In genomic region chr3R:6723537-6724171, dm6 we compare ENCODE assay signal across 3 fruit fly cellular contexts.
TF ChIP-seq lines count a peak whose summit lies in the region.

No protein-coding gene starts in this region.

- TF ChIP-seq CTCF in whole organism, embryonic (GFP tag; optimal IDR thresholded peaks at IDR 0.05; lab: Kevin White, UChicago): no peak

TF ChIP-seq in whole organism, embryonic, 481 proteins besides CTCF, POLR2A, EP300 and RAD21 (continues in another document):
- no peak for TF ChIP-seq Gug (GFP tag; IDR thresholded peaks at IDR 0.05; lab: Robert Waterston, UW)
- TF ChIP-seq CG6254 (GFP tag; optimal IDR thresholded peaks at IDR 0.05; lab: Kevin White, UChicago): peak; percentile 27
- TF ChIP-seq Hmr (GFP tag; optimal IDR thresholded peaks at IDR 0.05; lab: Kevin White, UChicago): no peak
- no peak for TF ChIP-seq tap (tag; optimal IDR thresholded peaks at IDR 0.05; lab: Kevin White, UChicago)
- no peak for TF ChIP-seq CG3163 (GFP tag; optimal IDR thresholded peaks at IDR 0.05; lab: Kevin White, UChicago)
- no peak for TF ChIP-seq Dip3 (GFP tag; optimal IDR thresholded peaks at IDR 0.05; lab: Kevin White, UChicago)
- TF ChIP-seq CG10565 (GFP tag; optimal IDR thresholded peaks at IDR 0.05; lab: Kevin White, UChicago): no peak
- no peak for TF ChIP-seq insv (GFP tag; optimal IDR thresholded peaks at IDR 0.05; lab: Kevin White, UChicago)
- TF ChIP-seq sens (GFP tag; lab: Kevin White, UChicago): peak; percentile 94
- peak; percentile 40 for TF ChIP-seq CG15479 (GFP tag; optimal IDR thresholded peaks at IDR 0.05; lab: Kevin White, UChicago)
- no peak for TF ChIP-seq Usf (GFP tag; optimal IDR thresholded peaks at IDR 0.05; lab: Kevin White, UChicago)
- TF ChIP-seq gfzf (GFP tag; optimal IDR thresholded peaks at IDR 0.05; lab: Kevin White, UChicago): no peak
- TF ChIP-seq gcm (GFP tag; optimal IDR thresholded peaks at IDR 0.05; lab: Kevin White, UChicago): no peak
- TF ChIP-seq Awh (GFP tag; IDR thresholded peaks at IDR 0.05; lab: Robert Waterston, UW): no peak
- no peak for TF ChIP-seq so (GFP tag; IDR thresholded peaks at IDR 0.05; lab: Robert Waterston, UW)
- TF ChIP-seq nmo (GFP tag; optimal IDR thresholded peaks at IDR 0.05; lab: Kevin White, UChicago): peak; percentile 63
- no peak for TF ChIP-seq CG17912 (GFP tag; optimal IDR thresholded peaks at IDR 0.05; lab: Kevin White, UChicago)
- peak; percentile 23 for TF ChIP-seq ATbp (GFP tag; optimal IDR thresholded peaks at IDR 0.05; lab: Kevin White, UChicago)
- TF ChIP-seq toy (GFP tag; IDR thresholded peaks at IDR 0.05; lab: Robert Waterston, UW): no peak
- peak; percentile 17 for TF ChIP-seq CG33557 (GFP tag; optimal IDR thresholded peaks at IDR 0.05; lab: Kevin White, UChicago)
- TF ChIP-seq Ets65A (GFP tag; lab: Kevin White, UChicago): no peak
- no peak for TF ChIP-seq CG34224 (GFP tag; IDR thresholded peaks at IDR 0.05; lab: Robert Waterston, UW; ENCODE audit: partially characterized antibody)
- no peak for TF ChIP-seq B-H2 (GFP tag; optimal IDR thresholded peaks at IDR 0.05; lab: Kevin White, UChicago)
- TF ChIP-seq Ravus (GFP tag; IDR thresholded peaks at IDR 0.05; lab: Robert Waterston, UW): no peak
- TF ChIP-seq gsb (GFP tag; IDR thresholded peaks at IDR 0.05; lab: Robert Waterston, UW): no peak
- TF ChIP-seq CG14050 (GFP tag; IDR thresholded peaks at IDR 0.05; lab: Robert Waterston, UW): no peak
- no peak for TF ChIP-seq rib (GFP tag; IDR thresholded peaks at IDR 0.05; lab: Robert Waterston, UW)
- no peak for TF ChIP-seq CG10147 (GFP tag; optimal IDR thresholded peaks at IDR 0.05; lab: Kevin White, UChicago)
- TF ChIP-seq onecut (GFP tag; IDR thresholded peaks at IDR 0.05; lab: Robert Waterston, UW): 0 out of 2 replicates have a peak, but pooled peaks have one; percentile 18
- TF ChIP-seq CG1024 (GFP tag; IDR thresholded peaks at IDR 0.05; lab: Robert Waterston, UW): no peak
- TF ChIP-seq CG4617 (GFP tag; optimal IDR thresholded peaks at IDR 0.05; lab: Kevin White, UChicago; ENCODE audit: borderline replicate concordance): no peak
- TF ChIP-seq Mes4 (GFP tag; optimal IDR thresholded peaks at IDR 0.05; lab: Kevin White, UChicago): no peak

TF ChIP-seq in whole organism, prepupa, 60 proteins besides CTCF, POLR2A, EP300 and RAD21:
- TF ChIP-seq CG8319 (GFP tag; optimal IDR thresholded peaks at IDR 0.05; lab: Kevin White, UChicago): no peak
- no peak for TF ChIP-seq fd59A (GFP tag; optimal IDR thresholded peaks at IDR 0.05; lab: Kevin White, UChicago)
- peak; percentile 4 for TF ChIP-seq CG6808 (GFP tag; optimal IDR thresholded peaks at IDR 0.05; lab: Kevin White, UChicago)
- peak; percentile 21 for TF ChIP-seq Hr4 (GFP tag; optimal IDR thresholded peaks at IDR 0.05; lab: Kevin White, UChicago)
- TF ChIP-seq Eip78C (GFP tag; lab: Kevin White, UChicago): peak; percentile 27
- TF ChIP-seq CG32006 (GFP tag; optimal IDR thresholded peaks at IDR 0.05; lab: Kevin White, UChicago): peak; percentile 37
- peak; percentile 16 for TF ChIP-seq CG10631 (GFP tag; optimal IDR thresholded peaks at IDR 0.05; lab: Kevin White, UChicago)
- TF ChIP-seq svp (GFP tag; lab: Kevin White, UChicago): peak; percentile 58
- TF ChIP-seq fkh (GFP tag; optimal IDR thresholded peaks at IDR 0.05; lab: Kevin White, UChicago): peak; percentile 37
- TF ChIP-seq CG11762 (GFP tag; optimal IDR thresholded peaks at IDR 0.05; lab: Kevin White, UChicago; ENCODE audit: insufficient read depth): no peak
- TF ChIP-seq achi (GFP tag; optimal IDR thresholded peaks at IDR 0.05; lab: Kevin White, UChicago): peak; percentile 12
- TF ChIP-seq CG8119 (GFP tag; IDR thresholded peaks at IDR 0.05; lab: Robert Waterston, UW): no peak
- TF ChIP-seq CG3919 (GFP tag; optimal IDR thresholded peaks at IDR 0.05; lab: Kevin White, UChicago): peak; percentile 1
- peak; percentile 23 for TF ChIP-seq CG10669 (GFP tag; optimal IDR thresholded peaks at IDR 0.05; lab: Kevin White, UChicago)
TF ChIP-seq in whole organism, prepupa: peak in this region for 10.

TF ChIP-seq in whole organism, pupa, 21 proteins besides CTCF, POLR2A, EP300 and RAD21:
- TF ChIP-seq CG4496 (GFP tag; IDR thresholded peaks at IDR 0.05; lab: Robert Waterston, UW) (no peak), CG32121 (GFP tag; IDR thresholded peaks at IDR 0.05; lab: Robert Waterston, UW) (no peak), Pif1B (GFP tag; optimal IDR thresholded peaks at IDR 0.05; lab: Kevin White, UChicago) (no peak), CG8159 (tag; optimal IDR thresholded peaks at IDR 0.05; lab: Kevin White, UChicago) (peak; percentile 34), CG13204 (GFP tag; optimal IDR thresholded peaks at IDR 0.05; lab: Kevin White, UChicago) (no peak), CG12605 (GFP tag; IDR thresholded peaks at IDR 0.05; lab: Robert Waterston, UW) (no peak), Pif1A (GFP tag; optimal IDR thresholded peaks at IDR 0.05; lab: Kevin White, UChicago) (peak; percentile 4), CG15710 (tag; optimal IDR thresholded peaks at IDR 0.05; lab: Kevin White, UChicago) (no peak), CG14655 (GFP tag; optimal IDR thresholded peaks at IDR 0.05; lab: Kevin White, UChicago) (peak; percentile 44), D1 (tag; optimal IDR thresholded peaks at IDR 0.05; lab: Kevin White, UChicago) (no peak), CG17806 (tag; optimal IDR thresholded peaks at IDR 0.05; lab: Kevin White, UChicago) (no peak), gl (tag; optimal IDR thresholded peaks at IDR 0.05; lab: Kevin White, UChicago) (no peak), CG9948 (tag; optimal IDR thresholded peaks at IDR 0.05; lab: Kevin White, UChicago) (no peak), EcR (GFP tag; optimal IDR thresholded peaks at IDR 0.05; lab: Kevin White, UChicago) (no peak)

Comparison
In these comparisons a context has a peak if more than half of its experiments do, and no peak if none do; other contexts are left out.
1. Of the 7 proteins assayed by ChIP-seq in both whole organism, embryonic and whole organism, prepupa: peak only in whole organism, embryonic: Blimp-1 and Sox102F; only in whole organism, prepupa: none; in both: none; in neither: 5.